Fruit fly (Drosophila melanogaster) whole organism, wandering third instar larva: ENCODE measurements around the gene grn.

ENCODE experiments used
- CG32264 ChIP-seq: fragments of 200-800 bp; sonication (Bioruptor generic); optimal IDR thresholded peaks from 2 replicates; lab custom pipeline; 2016; ENCODE audit warnings: missing biosample characterization, missing genetic modification characterization
- CG9705 ChIP-seq: fragments of 200-800 bp; sonication (Bioruptor generic); optimal IDR thresholded peaks from 2 replicates; lab custom pipeline; 2018; ENCODE audit warnings: missing biosample characterization, mild to moderate bottlenecking, missing genetic modification characterization
- CrebA ChIP-seq: fragments of 200-800 bp; sonication (Bioruptor generic); optimal IDR thresholded peaks from 2 replicates; lab custom pipeline; 2016; ENCODE audit warnings: missing biosample characterization, mild to moderate bottlenecking, missing genetic modification characterization, borderline replicate concordance
- Dfd ChIP-seq: fragments of >200 bp; optimal IDR thresholded peaks from 2 replicates; lab custom pipeline; 2017; ENCODE audit warnings: missing biosample characterization, missing genetic modification characterization
- Dif ChIP-seq: fragments of 200-275, 200-300 bp; sonication (Bioruptor generic); optimal IDR thresholded peaks from 2 replicates; lab custom pipeline; 2018; ENCODE audit warnings: missing biosample characterization, missing genetic modification characterization; ENCODE audit not compliant: partially characterized antibody
- GATAd ChIP-seq: sonication (Bioruptor generic); optimal IDR thresholded peaks from 2 replicates; lab custom pipeline; 2016; ENCODE audit warnings: missing biosample characterization, missing genetic modification characterization
- HLH106 ChIP-seq: fragments of 200-800 bp; optimal IDR thresholded peaks from 3 replicates; lab custom pipeline; 2019; ENCODE audit warnings: missing biosample characterization, mild to moderate bottlenecking, missing genetic modification characterization, moderate library complexity
- Hnf4 ChIP-seq: fragments of 200-800 bp; sonication (Bioruptor generic); optimal IDR thresholded peaks from 2 replicates; lab custom pipeline; 2016; ENCODE audit warnings: missing biosample characterization, mild to moderate bottlenecking, missing genetic modification characterization
- Hr78 ChIP-seq: fragments of >200 bp; optimal IDR thresholded peaks from 2 replicates; lab custom pipeline; 2017; ENCODE audit warnings: missing biosample characterization, missing genetic modification characterization
- Hr83 ChIP-seq: fragments of 200-300 bp; sonication (Bioruptor generic); optimal IDR thresholded peaks from 2 replicates; lab custom pipeline; 2016; ENCODE audit warnings: missing biosample characterization, mild to moderate bottlenecking, missing genetic modification characterization, moderate library complexity; ENCODE audit not compliant: poor library complexity, severe bottlenecking
- Jra ChIP-seq: sonication (Bioruptor generic); optimal IDR thresholded peaks from 2 replicates; lab custom pipeline; 2016; ENCODE audit warnings: missing biosample characterization, missing genetic modification characterization
- Mio ChIP-seq: sonication (Bioruptor generic); optimal IDR thresholded peaks from 2 replicates; lab custom pipeline; 2016; ENCODE audit warnings: missing biosample characterization, missing genetic modification characterization
- Myc ChIP-seq: fragments of >200 bp; optimal IDR thresholded peaks from 2 replicates; lab custom pipeline; 2017
- OdsH ChIP-seq: fragments of 200-800 bp; sonication (Bioruptor generic); optimal IDR thresholded peaks from 2 replicates; lab custom pipeline; 2016; ENCODE audit warnings: missing biosample characterization, mild to moderate bottlenecking, missing genetic modification characterization
- Rel ChIP-seq, 2 experiments: fragments of 200-800 bp; sonication (Bioruptor generic) in 1 of 2; optimal IDR thresholded peaks; 2 replicates in 1 of 2; 3 replicates in 1 of 2; lab custom pipeline; 2016 to 2019; ENCODE audit warnings: mild to moderate bottlenecking in 2 of 2, missing biosample characterization in 2 of 2, missing genetic modification characterization in 2 of 2, moderate library complexity in 1 of 2
- Sp1 ChIP-seq: fragments of 200-800 bp; sonication (Bioruptor generic); optimal IDR thresholded peaks from 3 replicates; lab custom pipeline; 2019; ENCODE audit warnings: missing biosample characterization, mild to moderate bottlenecking, missing genetic modification characterization, moderate library complexity
- Vsx2 ChIP-seq: fragments of 200-300, 225-300 bp; sonication (Bioruptor generic); optimal IDR thresholded peaks from 2 replicates; lab custom pipeline; 2018; ENCODE audit warnings: missing biosample characterization, missing genetic modification characterization; ENCODE audit not compliant: partially characterized antibody
- br ChIP-seq: fragments of 200-800 bp; sonication (Bioruptor generic); optimal IDR thresholded peaks from 2 replicates; lab custom pipeline; 2016; ENCODE audit warnings: missing biosample characterization, missing genetic modification characterization
- brk ChIP-seq: fragments of 200-800 bp; sonication (Bioruptor generic); optimal IDR thresholded peaks from 2 replicates; lab custom pipeline; 2016; ENCODE audit warnings: missing biosample characterization, mild to moderate bottlenecking, missing genetic modification characterization
- dl ChIP-seq, 2 experiments: fragments of 175-275, 200-275 bp in 1 of 2; fragments of 200-275 bp in 1 of 2; sonication (Bioruptor generic); optimal IDR thresholded peaks; lab custom pipeline; 2018; ENCODE audit warnings: mild to moderate bottlenecking in 2 of 2, missing biosample characterization in 2 of 2, missing genetic modification characterization in 2 of 2, moderate library complexity in 2 of 2; ENCODE audit not compliant: partially characterized antibody in 2 of 2, insufficient read depth in 1 of 2
- dmrt93B ChIP-seq: fragments of 200-800 bp; sonication (Bioruptor generic); optimal IDR thresholded peaks from 2 replicates; lab custom pipeline; 2018; ENCODE audit warnings: missing biosample characterization, mild to moderate bottlenecking, missing genetic modification characterization
- dsf ChIP-seq: sonication (Bioruptor generic); optimal IDR thresholded peaks from 2 replicates; lab custom pipeline; 2016; ENCODE audit warnings: missing biosample characterization, missing genetic modification characterization, borderline replicate concordance
- ey ChIP-seq: fragments of 200-800 bp; sonication (Bioruptor generic); optimal IDR thresholded peaks from 2 replicates; lab custom pipeline; 2016; ENCODE audit warnings: missing biosample characterization, missing genetic modification characterization
- foxo ChIP-seq, 2 experiments: fragments of 200-800 bp; sonication (Bioruptor generic); optimal IDR thresholded peaks; 2 replicates in 1 of 2; 3 replicates in 1 of 2; lab custom pipeline; 2016 to 2017; ENCODE audit warnings: missing biosample characterization in 2 of 2, missing genetic modification characterization in 2 of 2
- fru ChIP-seq: fragments of 200-800 bp; sonication (Bioruptor generic); optimal IDR thresholded peaks from 3 replicates; lab custom pipeline; 2016; ENCODE audit warnings: missing biosample characterization, mild to moderate bottlenecking, missing genetic modification characterization
- h ChIP-seq: fragments of 200-800 bp; sonication (Bioruptor generic); optimal IDR thresholded peaks from 3 replicates; lab custom pipeline; 2016; ENCODE audit warnings: missing biosample characterization, mild to moderate bottlenecking, missing genetic modification characterization
- jim ChIP-seq: fragments of 175-275, 200-325 bp; sonication (Bioruptor generic); optimal IDR thresholded peaks from 2 replicates; lab custom pipeline; 2016; ENCODE audit warnings: missing biosample characterization, mild to moderate bottlenecking, missing genetic modification characterization
- lola ChIP-seq: fragments of >200 bp; optimal IDR thresholded peaks from 2 replicates; lab custom pipeline; 2017; ENCODE audit warnings: missing biosample characterization, missing genetic modification characterization
- psq ChIP-seq: fragments of 200-800 bp; sonication (Bioruptor generic); optimal IDR thresholded peaks from 3 replicates; lab custom pipeline; 2017; ENCODE audit warnings: missing biosample characterization, mild to moderate bottlenecking, missing genetic modification characterization, moderate library complexity
- rgr ChIP-seq: fragments of 200-800 bp; sonication (Bioruptor generic); optimal IDR thresholded peaks from 3 replicates; lab custom pipeline; 2016; ENCODE audit warnings: missing biosample characterization, mild to moderate bottlenecking, missing genetic modification characterization
- sage ChIP-seq: fragments of 200-800 bp; sonication (Bioruptor generic); optimal IDR thresholded peaks from 2 replicates; lab custom pipeline; 2016; ENCODE audit warnings: missing biosample characterization, mild to moderate bottlenecking, missing genetic modification characterization
- sv ChIP-seq: fragments of 200-800 bp; sonication (Bioruptor generic); optimal IDR thresholded peaks from 3 replicates; lab custom pipeline; 2016; ENCODE audit warnings: missing biosample characterization, missing genetic modification characterization
- tai ChIP-seq: sonication (Bioruptor generic); optimal IDR thresholded peaks from 2 replicates; lab custom pipeline; 2016; ENCODE audit warnings: missing biosample characterization, missing genetic modification characterization
- usp ChIP-seq: fragments of >200 bp; optimal IDR thresholded peaks from 2 replicates; lab custom pipeline; 2017; ENCODE audit warnings: missing biosample characterization, missing genetic modification characterization
- woc ChIP-seq: sonication (Bioruptor generic); optimal IDR thresholded peaks from 2 replicates; lab custom pipeline; 2016; ENCODE audit warnings: missing biosample characterization, mild to moderate bottlenecking, missing genetic modification characterization

The grn gene

DNA sequence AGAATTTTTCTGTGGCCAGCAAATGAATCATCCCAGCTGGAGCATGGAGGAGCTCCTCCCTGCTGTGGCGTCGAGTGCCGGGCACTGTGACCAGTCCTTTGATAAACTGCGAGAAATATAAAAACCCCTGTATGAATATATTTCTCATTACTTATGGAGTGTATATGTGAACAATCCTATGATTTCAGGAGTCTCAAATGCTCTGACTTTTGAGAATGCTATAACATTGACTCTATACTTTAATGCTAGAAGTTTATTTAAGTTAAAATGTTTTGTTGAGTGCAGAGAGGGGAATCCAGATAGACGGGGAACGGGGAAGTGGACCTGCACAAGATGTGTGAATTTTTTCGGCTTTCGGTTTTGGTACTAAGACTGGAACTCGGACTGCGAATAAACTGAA is 39.1 kb downstream of the grn start:
- TF ChIP-seq OdsH (GFP tag; lab: Kevin White, UChicago) (peak; percentile 73), tai (GFP tag; lab: Kevin White, UChicago) (peak; percentile 14), CG9705 (GFP tag; lab: Kevin White, UChicago) (no peak), foxo (GFP tag; optimal IDR thresholded peaks at IDR 0.05; lab: Kevin White, UChicago) (peak in 1 of 2 experiments; percentile 80), h (peak; percentile 85), brk (GFP tag; lab: Kevin White, UChicago) (peak; percentile 26), Hnf4 (GFP tag; lab: Kevin White, UChicago) (peak; percentile 80), rgr (GFP tag; lab: Kevin White, UChicago) (peak; percentile 80), psq (GFP tag; lab: Kevin White, UChicago) (peak; percentile 66), Hr83 (no peak), Vsx2 (GFP tag; lab: Kevin White, UChicago) (no peak), Dfd (GFP tag; lab: Kevin White, UChicago) (no peak), fru (GFP tag; lab: Kevin White, UChicago) (peak; percentile 87), Myc (lab: Kevin White, UChicago) (no peak), dmrt93B (GFP tag; lab: Kevin White, UChicago) (peak; percentile 42), dl (GFP tag; optimal IDR thresholded peaks at IDR 0.05; lab: Kevin White, UChicago; ENCODE audit: insufficient read depth in 1 of 2, partially characterized antibody in 2 of 2) (no peak), Sp1 (GFP tag; lab: Kevin White, UChicago) (peak; percentile 73), dsf (GFP tag; lab: Kevin White, UChicago) (no peak), Rel (GFP tag; optimal IDR thresholded peaks at IDR 0.05; lab: Kevin White, UChicago) (no peak), Rel (tag; optimal IDR thresholded peaks at IDR 0.05; lab: Kevin White, UChicago) (peak; percentile 5), br (GFP tag; lab: Kevin White, UChicago) (peak; percentile 79), woc (GFP tag; lab: Kevin White, UChicago) (peak; percentile 61), jim (GFP tag; lab: Kevin White, UChicago) (no peak), Hr78 (GFP tag; lab: Kevin White, UChicago) (no peak), HLH106 (tag; lab: Kevin White, UChicago) (peak; percentile 76), Mio (no peak), usp (GFP tag; lab: Kevin White, UChicago) (no peak), ey (GFP tag; lab: Kevin White, UChicago) (peak; percentile 85), CG32264 (GFP tag; lab: Kevin White, UChicago) (no peak), sage (GFP tag; lab: Kevin White, UChicago) (peak; percentile 64), Dif (GFP tag; lab: Kevin White, UChicago) (no peak)
- TF ChIP-seq, all 38 proteins: peak for 17

DNA sequence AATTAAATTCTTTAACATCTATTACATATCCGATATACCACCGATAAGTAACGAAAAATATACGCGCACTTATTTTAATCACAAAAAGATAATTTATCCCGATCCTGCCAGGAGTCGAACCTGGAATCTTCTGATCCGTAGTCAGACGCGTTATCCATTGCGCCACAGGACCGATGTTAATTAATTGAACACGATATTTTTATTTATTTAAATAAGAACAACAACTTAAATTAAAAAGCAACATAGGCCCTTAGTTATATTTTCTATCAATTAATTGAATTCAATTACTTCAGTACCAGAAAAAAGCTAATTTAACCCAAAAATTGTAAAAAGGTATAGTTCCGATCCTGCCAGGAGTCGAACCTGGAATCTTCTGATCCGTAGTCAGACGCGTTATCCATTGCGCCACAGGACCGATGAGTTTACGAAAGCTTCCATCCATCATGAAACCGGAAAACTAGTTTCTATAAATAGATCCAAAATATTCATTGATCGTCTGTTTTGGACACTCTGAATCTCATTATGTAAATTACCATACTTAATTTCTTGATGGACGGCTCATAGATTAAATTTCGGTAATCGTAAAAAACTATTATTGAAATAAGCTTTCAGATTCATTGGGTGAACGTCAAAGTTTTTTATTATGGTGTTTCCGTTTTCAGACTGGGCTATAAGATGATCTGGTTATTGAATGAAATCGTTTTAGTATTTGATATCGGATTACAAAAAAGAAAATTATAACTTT is 40.4 kb downstream of the grn start:
- TF ChIP-seq Mio (no peak), CrebA (no peak), dmrt93B (GFP tag; lab: Kevin White, UChicago) (no peak), tai (GFP tag; lab: Kevin White, UChicago) (no peak), lola (GFP tag; lab: Kevin White, UChicago) (no peak)

- no peak for TF ChIP-seq Hr83
- TF ChIP-seq Jra (GFP tag; lab: Kevin White, UChicago) = no peak
- TF ChIP-seq psq (GFP tag; lab: Kevin White, UChicago) = no peak
- no peak for TF ChIP-seq sv
- no peak for TF ChIP-seq HLH106 (tag; lab: Kevin White, UChicago)
- TF ChIP-seq fru (GFP tag; lab: Kevin White, UChicago) = no peak
- TF ChIP-seq GATAd = no peak
- no peak for TF ChIP-seq Mio
- TF ChIP-seq Vsx2 (GFP tag; lab: Kevin White, UChicago) = no peak
- no peak for TF ChIP-seq tai (GFP tag; lab: Kevin White, UChicago)
- no peak for TF ChIP-seq woc (GFP tag; lab: Kevin White, UChicago)
- no peak for TF ChIP-seq foxo (GFP tag; optimal IDR thresholded peaks at IDR 0.05; lab: Kevin White, UChicago)
- TF ChIP-seq usp (GFP tag; lab: Kevin White, UChicago) = no peak
- TF ChIP-seq Hr78 (GFP tag; lab: Kevin White, UChicago) = no peak
- TF ChIP-seq rgr (GFP tag; lab: Kevin White, UChicago) = no peak
- TF ChIP-seq lola (GFP tag; lab: Kevin White, UChicago) = no peak
Measured at dm6 chr3R:8139854-8140402, 41.3 kb downstream of the grn start.
